Worm (Caenorhabditis elegans): ENCODE data around the gene Y76B12C.3.

DNA sequence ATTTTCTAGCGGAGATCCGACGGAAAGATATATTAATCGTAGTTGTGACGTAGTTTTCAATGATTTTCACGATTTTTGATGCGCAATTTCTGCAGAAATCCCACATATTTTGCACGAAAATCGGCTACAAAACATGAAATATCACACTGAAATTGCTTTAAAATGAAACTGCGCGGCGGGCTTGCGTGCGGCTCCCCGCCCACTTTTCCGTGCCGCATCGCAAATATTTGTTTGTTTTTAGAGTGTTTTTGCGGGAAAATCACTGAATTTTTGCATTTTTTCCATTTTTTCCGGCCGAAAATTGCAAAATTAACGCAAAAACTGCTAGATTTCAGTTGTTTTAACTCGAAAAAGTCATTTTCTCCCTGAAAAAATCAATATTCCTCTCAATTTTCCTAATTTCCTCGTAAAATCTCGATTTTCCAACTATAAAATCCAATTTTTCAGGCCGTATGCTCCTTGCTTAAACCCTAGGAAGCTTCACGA, 7.5 kb downstream of the Y76B12C.3 start, which contains the start of gene Y76B12C.6:
- peak; percentile 38 for TF ChIP-seq med-1 (GFP tag; optimal IDR thresholded peaks at IDR 0.05; ENCODE audit: insufficient read depth)
- TF ChIP-seq tab-1 (GFP tag; IDR thresholded peaks at IDR 0.05), result peak; percentile 65; the same call in 1 of the 2 replicates
- peak; percentile 56; the same call in 1 of the 2 replicates for TF ChIP-seq ztf-29 (GFP tag; IDR thresholded peaks at IDR 0.05)
- 0 out of 2 replicates have a peak, but pooled peaks have one; percentile 54 for TF ChIP-seq klf-2 (GFP tag; conservative IDR thresholded peaks at IDR 0.05)
- 0 out of 2 replicates have a peak, but pooled peaks have one; percentile 6 for TF ChIP-seq T22C8.4 (GFP tag; IDR thresholded peaks at IDR 0.05)
- peak; percentile 74 for TF ChIP-seq ztf-23 (GFP tag; IDR thresholded peaks at IDR 0.05)
- 0 out of 2 replicates have a peak, but pooled peaks have one; percentile 33 for TF ChIP-seq ref-1 (GFP tag; conservative IDR thresholded peaks at IDR 0.05)
- TF ChIP-seq flt-1 (GFP tag; IDR thresholded peaks at IDR 0.05), result peak; percentile 79
